Worm (Caenorhabditis elegans): ENCODE data around the gene F13C5.3.

- TF ChIP-seq ceh-31 (tag; optimal IDR thresholded peaks at IDR 0.05) (no peak), dve-1 (tag; optimal IDR thresholded peaks at IDR 0.05) (no peak), unc-86 (tag; optimal IDR thresholded peaks at IDR 0.05) (no peak), T23F11.4 (GFP tag; optimal IDR thresholded peaks at IDR 0.05) (no peak), F13H6.1 (tag; optimal IDR thresholded peaks at IDR 0.05) (no peak), pat-9 (tag; optimal IDR thresholded peaks at IDR 0.05) (no peak), eyg-1 (tag; optimal IDR thresholded peaks at IDR 0.05) (no peak), ama-1 (optimal IDR thresholded peaks at IDR 0.05) (no peak), nhr-11 (tag; optimal IDR thresholded peaks at IDR 0.05) (no peak)
These were observed at the start of gene F13C5.3 for ce11 chrX:599476-599875.

Data from whole organism, late embryonic.